Worm (Caenorhabditis elegans) whole organism, midembryonic: ENCODE data around the gene T27E4.5.

ENCODE experiments used
- T22C8.4 ChIP-seq: fragments of 200-800 bp; sonication (Bioruptor generic); IDR thresholded peaks from 2 replicates; pipeline ENCODE4 v1.3.6; 2022; ENCODE audit warnings: missing genetic modification characterization, missing compliant biosample characterization
- cog-1 ChIP-seq: sonication (generic microtip); optimal IDR thresholded peaks from 2 replicates; lab custom pipeline; 2016; ENCODE audit warnings: missing genetic modification characterization, missing compliant biosample characterization
- flt-1 ChIP-seq: fragments of 200-800 bp; sonication (Bioruptor generic); IDR thresholded peaks from 2 replicates; pipeline ENCODE4 v1.3.6; 2022; ENCODE audit warnings: missing genetic modification characterization, missing compliant biosample characterization
- klf-2 ChIP-seq: fragments of 200-800 bp; sonication (Bioruptor generic); conservative IDR thresholded peaks from 2 replicates; pipeline ENCODE4 v1.3.6; 2022; ENCODE audit warnings: missing genetic modification reagents, missing genetic modification characterization, missing compliant biosample characterization
- med-1 ChIP-seq: sonication (generic microtip); optimal IDR thresholded peaks from 2 replicates; lab custom pipeline; 2017; ENCODE audit warnings: missing genetic modification characterization, mild to moderate bottlenecking, missing compliant biosample characterization, antibody characterized with exemption, missing genetic modification reagents; ENCODE audit not compliant: insufficient read depth
- ref-1 ChIP-seq: fragments of 200-800 bp; sonication (Bioruptor generic); conservative IDR thresholded peaks from 2 replicates; pipeline ENCODE4 v1.3.6; 2022; ENCODE audit warnings: missing genetic modification reagents, missing genetic modification characterization, missing compliant biosample characterization
- tab-1 ChIP-seq: fragments of 200-800 bp; sonication (Bioruptor generic); IDR thresholded peaks from 2 replicates; pipeline ENCODE4 v1.3.6; 2022; ENCODE audit warnings: missing genetic modification characterization, missing compliant biosample characterization
- ztf-23 ChIP-seq: fragments of 200-800 bp; sonication (Bioruptor generic); IDR thresholded peaks from 2 replicates; pipeline ENCODE4 v1.3.6; 2022; ENCODE audit warnings: missing genetic modification reagents, missing genetic modification characterization, missing compliant biosample characterization
- ztf-29 ChIP-seq: fragments of 200-800 bp; sonication (Bioruptor generic); IDR thresholded peaks from 2 replicates; pipeline ENCODE4 v1.3.6; 2022; ENCODE audit warnings: missing genetic modification reagents, missing genetic modification characterization, missing compliant biosample characterization

The T27E4.5 gene

DNA sequence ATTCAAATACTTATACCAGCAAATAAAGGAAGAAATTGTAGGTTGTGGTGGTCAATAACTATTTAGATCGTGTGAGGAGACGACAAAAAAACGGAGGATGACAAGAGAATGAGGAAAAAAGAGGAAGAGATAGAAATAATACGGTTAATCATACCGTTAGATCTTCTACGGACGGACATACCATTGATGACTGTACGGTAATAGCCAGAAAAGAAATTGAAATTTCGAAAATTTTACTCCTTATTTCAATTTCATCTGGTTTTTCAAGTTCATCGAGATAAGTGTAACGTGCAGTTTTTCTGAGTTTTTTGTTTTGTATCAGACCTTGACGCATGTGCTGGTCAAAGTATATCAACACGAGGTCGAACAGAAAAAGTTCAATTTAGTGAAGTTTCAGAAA, 3.7 kb downstream of the T27E4.5 start:
- TF ChIP-seq ztf-29 (GFP tag; lab: Robert Waterston, UW) (no peak), ref-1 (GFP tag; lab: Robert Waterston, UW) (no peak), cog-1 (tag; lab: Kevin White, UChicago) (no peak), tab-1 (GFP tag; lab: Robert Waterston, UW) (no peak), flt-1 (GFP tag; lab: Robert Waterston, UW) (no peak), T22C8.4 (GFP tag; lab: Robert Waterston, UW) (no peak), med-1 (GFP tag; lab: Kevin White, UChicago) (no peak), klf-2 (GFP tag; lab: Robert Waterston, UW) (no peak), ztf-23 (GFP tag; lab: Robert Waterston, UW) (no peak)

DNA sequence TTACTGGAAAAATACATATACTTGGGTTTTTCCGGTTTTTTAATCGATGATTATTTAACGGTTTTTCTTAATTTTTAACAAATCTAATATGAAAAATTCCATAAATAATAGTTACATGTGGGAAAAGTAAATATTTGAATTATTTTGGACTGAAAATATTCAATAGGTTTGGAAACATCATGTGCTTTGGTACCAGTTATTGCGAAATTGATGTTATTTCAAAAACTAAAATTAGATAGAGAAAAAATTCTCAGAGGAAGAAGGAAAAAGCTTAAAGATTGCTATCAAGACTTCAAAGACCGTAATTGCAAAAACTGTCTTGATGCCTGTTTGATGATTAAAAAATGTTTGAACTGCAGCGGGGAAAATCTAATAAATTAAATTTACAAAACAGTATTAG, 4.6 kb downstream of the T27E4.5 start:
- no peak for TF ChIP-seq ztf-23 (GFP tag; lab: Robert Waterston, UW)
- TF ChIP-seq T22C8.4 (GFP tag; lab: Robert Waterston, UW): no peak
- no peak for TF ChIP-seq cog-1 (tag; lab: Kevin White, UChicago)
- no peak for TF ChIP-seq tab-1 (GFP tag; lab: Robert Waterston, UW)
- no peak for TF ChIP-seq ref-1 (GFP tag; lab: Robert Waterston, UW)
- TF ChIP-seq ztf-29 (GFP tag; lab: Robert Waterston, UW): no peak
- TF ChIP-seq flt-1 (GFP tag; lab: Robert Waterston, UW): no peak
- TF ChIP-seq klf-2 (GFP tag; lab: Robert Waterston, UW): no peak
- TF ChIP-seq med-1 (GFP tag; lab: Kevin White, UChicago): no peak

DNA sequence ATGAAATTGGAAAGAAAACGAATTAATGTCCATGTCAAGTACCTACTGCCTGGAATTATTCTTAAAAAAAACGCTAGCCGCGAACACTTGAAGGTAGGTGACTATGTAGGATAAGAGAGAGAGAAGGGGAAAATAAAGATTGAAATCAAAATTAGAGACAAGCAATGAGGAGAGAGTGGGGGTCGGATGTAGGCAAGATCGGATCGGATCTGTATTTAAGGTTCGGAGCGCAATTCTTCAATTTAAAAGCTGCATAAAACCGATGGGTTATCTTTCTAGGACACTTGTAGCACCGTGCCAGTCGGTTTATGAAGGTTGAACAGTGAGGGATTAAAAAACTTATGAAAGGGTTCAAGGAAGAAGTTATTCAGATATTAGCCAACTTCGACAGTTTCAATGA, 6.4 kb downstream of the T27E4.5 start:
- TF ChIP-seq ref-1 (GFP tag; lab: Robert Waterston, UW) (no peak), cog-1 (tag; lab: Kevin White, UChicago) (no peak)

DNA sequence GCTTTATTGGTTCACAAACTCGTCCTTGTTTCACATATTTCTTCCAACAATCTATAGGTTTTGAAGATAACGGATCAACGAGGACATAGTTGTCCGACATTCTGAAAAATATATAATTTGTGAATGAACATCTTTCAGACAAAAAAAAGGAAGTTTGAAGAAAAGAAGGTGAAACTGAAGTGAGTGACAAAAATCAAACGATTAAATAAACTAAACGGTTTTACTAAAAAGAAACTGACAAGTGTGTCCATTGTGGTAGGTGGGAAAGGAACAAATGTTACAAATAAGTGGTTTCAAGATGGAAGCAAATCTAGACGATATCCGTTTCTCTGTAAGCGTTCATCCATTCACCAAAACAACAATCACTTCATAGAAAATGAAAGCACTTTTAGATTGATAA, 7.2 kb downstream of the T27E4.5 start, which contains the start of gene C25E10.12:
Gene C25E10.12 (minus strand): TSS at position 101 of the 400 bp plus-strand sequence.
- TF ChIP-seq tab-1 (GFP tag; lab: Robert Waterston, UW): no peak
- TF ChIP-seq klf-2 (GFP tag; lab: Robert Waterston, UW): no peak
- TF ChIP-seq cog-1 (tag; lab: Kevin White, UChicago): no peak
- TF ChIP-seq ref-1 (GFP tag; lab: Robert Waterston, UW): no peak
- TF ChIP-seq flt-1 (GFP tag; lab: Robert Waterston, UW): no peak
- no peak for TF ChIP-seq ztf-29 (GFP tag; lab: Robert Waterston, UW)
- TF ChIP-seq T22C8.4 (GFP tag; lab: Robert Waterston, UW): no peak
- TF ChIP-seq ztf-23 (GFP tag; lab: Robert Waterston, UW): no peak
- no peak for TF ChIP-seq med-1 (GFP tag; lab: Kevin White, UChicago)

DNA sequence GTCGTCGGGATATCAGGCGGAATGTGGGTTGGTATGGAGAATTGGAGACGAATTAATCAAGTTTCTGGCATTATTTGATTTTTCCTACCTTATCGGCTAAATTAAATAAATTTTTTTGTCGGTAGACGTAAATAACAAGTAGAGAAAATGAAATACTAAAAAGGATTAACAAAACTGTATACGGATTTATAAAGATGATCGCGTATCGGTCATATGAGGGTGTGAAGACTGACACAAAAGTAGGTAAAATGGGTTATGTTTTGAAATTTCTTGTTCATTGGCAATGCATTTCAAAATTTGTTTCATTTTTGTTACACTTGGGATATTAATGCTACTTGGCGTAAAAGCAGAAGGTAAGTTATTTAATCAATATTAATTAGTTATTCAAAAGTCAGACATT, 10.1 kb downstream of the T27E4.5 start, which contains the start of the genes C25E10.16 and C25E10.13:
Gene C25E10.16 (minus strand): TSS at position 101 of the 400 bp plus-strand sequence.
Gene C25E10.13 (plus strand): TSS at position 256 of the 400 bp plus-strand sequence.
- no peak for TF ChIP-seq cog-1 (tag; lab: Kevin White, UChicago)

DNA sequence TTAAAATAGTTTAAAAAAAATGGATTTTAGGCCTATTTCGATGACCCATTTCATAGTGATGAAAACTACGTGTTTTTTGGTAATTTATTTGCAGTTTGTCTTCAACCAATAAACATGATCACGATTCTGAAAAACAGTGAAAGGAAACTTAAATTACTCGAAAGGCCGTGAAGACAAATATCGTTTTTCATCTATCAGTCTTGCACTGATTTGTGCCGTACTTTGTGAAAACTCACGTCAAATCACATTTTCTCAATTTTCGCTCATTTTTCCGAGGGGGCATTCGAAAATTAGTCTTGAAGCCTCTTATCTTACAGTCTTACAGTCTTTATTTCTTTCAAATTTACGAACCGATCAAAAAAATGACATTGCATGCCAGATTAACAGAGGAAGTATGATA, 11.0 kb downstream of the T27E4.5 start, which contains the start of gene C25E10.11:
Gene C25E10.11 (minus strand): TSS at position 101 of the 400 bp plus-strand sequence.
- TF ChIP-seq klf-2 (GFP tag; lab: Robert Waterston, UW) (no peak), ref-1 (GFP tag; lab: Robert Waterston, UW) (no peak), tab-1 (GFP tag; lab: Robert Waterston, UW) (no peak), ztf-23 (GFP tag; lab: Robert Waterston, UW) (no peak), flt-1 (GFP tag; lab: Robert Waterston, UW) (no peak), ztf-29 (GFP tag; lab: Robert Waterston, UW) (no peak)

DNA sequence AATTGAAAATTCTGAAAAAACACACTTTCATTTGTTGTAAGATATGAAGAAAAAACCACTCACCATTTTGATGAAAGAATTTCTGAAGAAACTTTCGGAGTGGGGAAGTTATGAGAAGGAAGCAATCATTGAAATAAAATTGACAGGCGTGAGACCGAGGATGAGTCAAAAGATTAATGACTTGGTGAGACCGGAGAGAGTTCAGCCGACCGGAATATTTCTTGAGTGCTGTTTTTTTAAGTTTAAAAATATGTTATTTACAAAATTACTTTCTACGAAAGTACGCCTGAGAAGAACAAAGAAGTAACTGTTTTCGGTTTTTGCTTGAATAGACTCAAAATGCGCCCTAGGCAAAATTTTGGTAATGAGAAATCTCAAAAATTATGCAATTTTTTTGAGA, 13.3 kb downstream of the T27E4.5 start, which contains the start of gene C25E10.10:
Gene C25E10.10 (minus strand): TSS at position 101 of the 400 bp plus-strand sequence.
- TF ChIP-seq T22C8.4 (GFP tag; lab: Robert Waterston, UW) (no peak), cog-1 (tag; lab: Kevin White, UChicago) (no peak), ref-1 (GFP tag; lab: Robert Waterston, UW) (no peak)

DNA sequence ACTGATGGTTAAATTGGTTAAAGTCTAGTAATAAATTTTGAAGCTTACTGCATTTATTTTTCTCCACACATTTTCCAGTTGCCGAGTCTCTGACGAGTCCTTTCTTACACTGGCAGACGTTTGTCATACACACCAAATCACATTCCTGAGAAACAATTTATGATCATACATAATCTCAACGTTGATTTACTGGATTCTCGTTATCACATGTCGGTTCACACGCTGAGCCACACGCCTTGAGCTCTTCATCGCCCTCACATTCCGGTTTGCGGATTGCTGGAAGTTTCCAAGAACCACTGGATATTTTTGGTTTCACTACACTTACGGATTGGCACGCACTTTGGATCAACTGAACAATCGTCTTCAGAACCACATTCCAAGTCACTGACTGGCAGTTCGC, 13.9 kb downstream of the T27E4.5 start:
- no peak for TF ChIP-seq ztf-23 (GFP tag; lab: Robert Waterston, UW)
- TF ChIP-seq med-1 (GFP tag; lab: Kevin White, UChicago): no peak
- no peak for TF ChIP-seq klf-2 (GFP tag; lab: Robert Waterston, UW)
- no peak for TF ChIP-seq ref-1 (GFP tag; lab: Robert Waterston, UW)
- TF ChIP-seq ztf-29 (GFP tag; lab: Robert Waterston, UW): no peak
- no peak for TF ChIP-seq T22C8.4 (GFP tag; lab: Robert Waterston, UW)
- no peak for TF ChIP-seq tab-1 (GFP tag; lab: Robert Waterston, UW)
- TF ChIP-seq flt-1 (GFP tag; lab: Robert Waterston, UW): no peak
- TF ChIP-seq cog-1 (tag; lab: Kevin White, UChicago): no peak

DNA sequence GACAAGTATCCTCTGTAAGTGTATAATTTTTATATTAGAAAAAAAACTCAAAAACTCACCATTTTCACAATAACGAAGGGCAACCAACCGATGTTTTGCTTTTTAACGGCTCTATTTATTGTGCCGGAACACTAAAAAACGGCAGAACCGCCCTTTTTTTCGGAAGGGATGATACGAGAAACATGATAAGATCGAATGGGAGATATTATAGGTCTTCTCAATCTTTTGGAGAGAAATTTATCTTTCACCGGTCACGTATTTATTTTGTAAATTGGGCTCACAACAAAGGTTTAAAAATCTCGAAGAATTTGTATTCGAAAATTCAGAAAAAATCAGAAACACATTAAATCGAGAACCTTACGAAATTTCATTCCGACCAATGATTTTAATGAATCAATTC, 14.8 kb downstream of the T27E4.5 start, which contains the start of gene swm-1:
Gene swm-1 (minus strand): TSS at position 101 of the 400 bp plus-strand sequence.
- TF ChIP-seq flt-1 (GFP tag; lab: Robert Waterston, UW): no peak
- TF ChIP-seq ref-1 (GFP tag; lab: Robert Waterston, UW): no peak
- no peak for TF ChIP-seq klf-2 (GFP tag; lab: Robert Waterston, UW)
- TF ChIP-seq cog-1 (tag; lab: Kevin White, UChicago): no peak
- no peak for TF ChIP-seq T22C8.4 (GFP tag; lab: Robert Waterston, UW)
- no peak for TF ChIP-seq med-1 (GFP tag; lab: Kevin White, UChicago)
- no peak for TF ChIP-seq tab-1 (GFP tag; lab: Robert Waterston, UW)
- TF ChIP-seq ztf-23 (GFP tag; lab: Robert Waterston, UW): no peak
- TF ChIP-seq ztf-29 (GFP tag; lab: Robert Waterston, UW): no peak
